Worm (Caenorhabditis elegans) whole organism, L2 larva: ENCODE results near the gene sucl-2.
"Not testable (repeated sequence)": the region's sequence is repeated elsewhere in the genome, so short reads cannot be mapped to it uniquely, and the experiment has no call there.

Experiments used
- F13H6.1 ChIP-seq: sonication (generic microtip); optimal IDR thresholded peaks from 2 replicates; lab custom pipeline; 2016; ENCODE audit warnings: missing genetic modification characterization, missing compliant biosample characterization
- ZK546.5 ChIP-seq: sonication (generic microtip); optimal IDR thresholded peaks from 2 replicates; lab custom pipeline; 2017; ENCODE audit warnings: missing biosample characterization, missing genetic modification characterization
- alr-1 ChIP-seq: fragments of 150-350 bp; optimal IDR thresholded peaks from 2 replicates; lab custom pipeline; 2014; ENCODE audit warnings: missing biosample characterization, missing genetic modification characterization
- aly-2 ChIP-seq: fragments of 150-350 bp; optimal IDR thresholded peaks from 2 replicates; lab custom pipeline; 2014; ENCODE audit warnings: missing biosample characterization, missing genetic modification characterization
- ama-1 ChIP-seq: fragments of 150-350 bp; optimal IDR thresholded peaks from 2 replicates; lab custom pipeline; 2018; ENCODE audit warnings: inconsistent platforms
- ceh-16 ChIP-seq: fragments of 150-350 bp; optimal IDR thresholded peaks from 2 replicates; lab custom pipeline; 2014; ENCODE audit warnings: missing biosample characterization, missing genetic modification characterization
- ceh-82 ChIP-seq: fragments of 150-350 bp; optimal IDR thresholded peaks from 2 replicates; lab custom pipeline; 2014; ENCODE audit warnings: missing biosample characterization, missing genetic modification characterization
- crh-2 ChIP-seq: sonication (generic microtip); optimal IDR thresholded peaks from 2 replicates; lab custom pipeline; 2017; ENCODE audit warnings: missing biosample characterization, missing genetic modification characterization
- dmd-4 ChIP-seq: sonication (generic microtip); optimal IDR thresholded peaks from 2 replicates; lab custom pipeline; 2017; ENCODE audit warnings: missing biosample characterization, missing genetic modification characterization
- egl-27 ChIP-seq: sonication (generic microtip); optimal IDR thresholded peaks from 3 replicates; lab custom pipeline; 2017; ENCODE audit warnings: missing biosample characterization, missing genetic modification reagents, missing genetic modification characterization
- elt-3 ChIP-seq: sonication (generic microtip); optimal IDR thresholded peaks from 2 replicates; lab custom pipeline; 2017; ENCODE audit warnings: missing biosample characterization, missing genetic modification characterization
- fos-1 ChIP-seq: fragments of 150-350 bp; optimal IDR thresholded peaks from 2 replicates; lab custom pipeline; 2014; ENCODE audit warnings: missing biosample characterization, missing genetic modification characterization
- gmeb-1 ChIP-seq: fragments of 150-350 bp; optimal IDR thresholded peaks from 2 replicates; lab custom pipeline; 2014; ENCODE audit warnings: missing biosample characterization, missing genetic modification characterization
- lin-11 ChIP-seq: fragments of 150-350 bp; sonication (generic microtip); optimal IDR thresholded peaks from 2 replicates; lab custom pipeline; 2014; ENCODE audit warnings: missing biosample characterization, missing genetic modification characterization, inconsistent platforms, mixed read lengths
- lin-13 ChIP-seq: fragments of 150-350 bp; optimal IDR thresholded peaks from 2 replicates; lab custom pipeline; 2014; ENCODE audit warnings: missing biosample characterization, missing genetic modification reagents, missing genetic modification characterization
- lsy-2 ChIP-seq, 2 experiments: fragments of 150-350 bp in 1 of 2; sonication (generic microtip) in 1 of 2; optimal IDR thresholded peaks; 2 replicates each; lab custom pipeline; 2014 to 2017; ENCODE audit warnings: missing biosample characterization in 2 of 2, missing genetic modification characterization in 2 of 2
- mab-5 ChIP-seq: fragments of 150-350 bp; optimal IDR thresholded peaks from 2 replicates; lab custom pipeline; 2014; ENCODE audit warnings: missing biosample characterization, missing genetic modification characterization
- mbf-1 ChIP-seq: sonication (generic microtip); optimal IDR thresholded peaks from 2 replicates; lab custom pipeline; 2017; ENCODE audit warnings: missing biosample characterization, missing genetic modification characterization
- mdl-1 ChIP-seq, 2 experiments: fragments of 150-350 bp in 1 of 2; sonication (generic microtip) in 1 of 2; optimal IDR thresholded peaks; 2 replicates each; lab custom pipeline; 2017; ENCODE audit warnings: missing biosample characterization in 2 of 2, missing genetic modification characterization in 2 of 2
- nhr-11 ChIP-seq: fragments of 150-350 bp; optimal IDR thresholded peaks from 2 replicates; lab custom pipeline; 2014; ENCODE audit warnings: missing biosample characterization, missing genetic modification characterization
- nhr-12 ChIP-seq: fragments of 150-350 bp; optimal IDR thresholded peaks from 2 replicates; lab custom pipeline; 2014; ENCODE audit warnings: missing biosample characterization, missing genetic modification characterization
- nhr-129 ChIP-seq: fragments of 150-350 bp; optimal IDR thresholded peaks from 2 replicates; lab custom pipeline; 2014; ENCODE audit warnings: missing biosample characterization, missing genetic modification characterization
- nhr-21 ChIP-seq: fragments of 150-350 bp; optimal IDR thresholded peaks from 2 replicates; lab custom pipeline; 2014; ENCODE audit warnings: missing biosample characterization, missing genetic modification characterization
- nhr-23 ChIP-seq: fragments of 150-350 bp; optimal IDR thresholded peaks from 2 replicates; lab custom pipeline; 2014; ENCODE audit warnings: missing biosample characterization, missing genetic modification reagents, missing genetic modification characterization
- nhr-237 ChIP-seq: fragments of 150-350 bp; optimal IDR thresholded peaks from 2 replicates; lab custom pipeline; 2014; ENCODE audit warnings: missing biosample characterization, missing genetic modification characterization
- nhr-6 ChIP-seq: fragments of 150-350 bp; optimal IDR thresholded peaks from 2 replicates; lab custom pipeline; 2014; ENCODE audit warnings: missing biosample characterization, missing genetic modification characterization
- nhr-77 ChIP-seq: fragments of 150-350 bp; optimal IDR thresholded peaks from 2 replicates; lab custom pipeline; 2014; ENCODE audit warnings: missing biosample characterization, missing genetic modification characterization
- sem-4 ChIP-seq: fragments of 150-350 bp; optimal IDR thresholded peaks from 2 replicates; lab custom pipeline; 2014; ENCODE audit warnings: missing biosample characterization, missing genetic modification reagents, missing genetic modification characterization
- skn-1 ChIP-seq: sonication (generic microtip); optimal IDR thresholded peaks from 2 replicates; lab custom pipeline; 2017; ENCODE audit warnings: missing biosample characterization, missing genetic modification characterization
- sma-3 ChIP-seq: sonication (generic microtip); optimal IDR thresholded peaks from 2 replicates; lab custom pipeline; 2016; ENCODE audit warnings: missing genetic modification reagents, missing genetic modification characterization, missing compliant biosample characterization
- sma-9 ChIP-seq, 2 experiments: fragments of 150-350 bp in 1 of 2; sonication (generic microtip) in 1 of 2; optimal IDR thresholded peaks; 2 replicates each; lab custom pipeline; 2014 to 2016; ENCODE audit warnings: missing genetic modification characterization in 2 of 2, mild to moderate bottlenecking in 1 of 2, missing biosample characterization in 1 of 2, missing compliant biosample characterization in 1 of 2, missing genetic modification reagents in 1 of 2, moderate library complexity in 1 of 2
- snpc-4 ChIP-seq: fragments of 150-350 bp; optimal IDR thresholded peaks from 2 replicates; lab custom pipeline; 2014; ENCODE audit warnings: missing biosample characterization, missing genetic modification characterization
- unc-55 ChIP-seq: fragments of 150-350 bp; sonication (generic microtip); optimal IDR thresholded peaks from 3 replicates; lab custom pipeline; 2014; ENCODE audit warnings: missing biosample characterization, missing genetic modification reagents, missing genetic modification characterization
- unc-62 ChIP-seq: fragments of 150-350 bp; optimal IDR thresholded peaks from 2 replicates; lab custom pipeline; 2014; ENCODE audit warnings: missing biosample characterization, missing genetic modification reagents, missing genetic modification characterization
- zag-1 ChIP-seq: fragments of 150-350 bp; optimal IDR thresholded peaks from 2 replicates; lab custom pipeline; 2014; ENCODE audit warnings: missing biosample characterization, missing genetic modification characterization
- ztf-4 ChIP-seq: fragments of 150-350 bp; optimal IDR thresholded peaks from 2 replicates; lab custom pipeline; 2014; ENCODE audit warnings: missing biosample characterization, missing genetic modification characterization

Gene sucl-2

DNA sequence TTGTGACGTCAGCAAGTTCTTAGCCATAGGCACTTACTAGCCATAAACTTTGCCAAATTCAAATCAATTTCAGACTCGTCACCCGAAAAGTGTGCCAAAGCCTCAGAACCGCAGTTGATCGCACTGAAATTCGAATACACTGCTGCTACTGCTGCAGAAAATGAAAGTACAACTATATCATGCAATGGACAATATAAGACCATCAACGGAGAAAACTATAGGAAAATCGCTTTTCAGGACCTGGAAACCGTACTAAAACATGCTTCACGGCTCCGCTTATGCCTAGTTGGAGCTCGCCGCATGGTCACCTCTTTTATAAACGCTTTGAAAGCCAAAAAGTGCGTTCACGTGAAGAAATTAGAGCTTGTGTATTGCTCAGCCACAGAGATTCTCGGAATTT lies 37.4 kb upstream of the sucl-2 start, which contains the start of gene fbxa-22:
Gene fbxa-22 (plus strand): TSS at position 301 of the 400 bp plus-strand sequence.
- TF ChIP-seq mbf-1 (tag; lab: Kevin White, UChicago) (no peak), F13H6.1 (tag; lab: Kevin White, UChicago) (no peak), aly-2 (tag; lab: Kevin White, UChicago) (no peak), lsy-2 (tag; optimal IDR thresholded peaks at IDR 0.05; lab: Kevin White, UChicago) (no peak), egl-27 (tag; lab: Kevin White, UChicago) (no peak), nhr-11 (no peak), ZK546.5 (tag; lab: Kevin White, UChicago) (no peak), mdl-1 (tag; optimal IDR thresholded peaks at IDR 0.05; lab: Kevin White, UChicago) (no peak), ceh-16 (tag; lab: Kevin White, UChicago) (no peak), unc-55 (GFP tag; lab: Kevin White, UChicago) (no peak), zag-1 (no peak), skn-1 (tag; lab: Kevin White, UChicago) (no peak), crh-2 (no peak), nhr-12 (tag; lab: Kevin White, UChicago) (no peak), nhr-21 (tag; lab: Kevin White, UChicago) (no peak)

DNA sequence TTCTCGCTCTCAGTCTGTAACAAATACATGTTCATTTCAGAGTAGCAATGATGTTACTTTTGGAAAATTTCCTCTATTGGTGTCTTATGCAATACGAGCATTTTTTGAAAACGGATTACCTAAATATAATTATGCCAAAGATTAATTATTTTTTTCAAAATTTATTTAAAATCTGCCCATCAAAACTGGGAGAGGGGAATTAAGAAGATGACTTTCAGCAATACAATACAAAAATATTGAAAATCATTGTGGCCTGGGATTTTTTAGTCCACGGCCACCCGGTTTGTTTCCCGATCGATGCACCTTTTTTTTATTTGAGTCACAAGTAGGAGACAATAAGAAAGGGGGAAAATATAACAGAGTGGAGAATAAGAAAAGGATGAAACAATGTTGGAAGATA lies 36.7 kb upstream of the sucl-2 start, which contains the start of gene fbxa-56:
Gene fbxa-56 (minus strand): TSS at position 101 of the 400 bp plus-strand sequence.
- TF ChIP-seq snpc-4 (tag; lab: Kevin White, UChicago): no peak
- TF ChIP-seq ceh-16 (tag; lab: Kevin White, UChicago): no peak
- TF ChIP-seq sma-3 (GFP tag; lab: Kevin White, UChicago): no peak
- no peak for TF ChIP-seq mab-5
- TF ChIP-seq ceh-82: no peak
- no peak for TF ChIP-seq nhr-129 (tag; lab: Kevin White, UChicago)
- TF ChIP-seq fos-1 (tag; lab: Kevin White, UChicago): no peak
- TF ChIP-seq ztf-4 (tag; lab: Kevin White, UChicago): no peak
- TF ChIP-seq nhr-77 (tag; lab: Kevin White, UChicago): no peak

DNA sequence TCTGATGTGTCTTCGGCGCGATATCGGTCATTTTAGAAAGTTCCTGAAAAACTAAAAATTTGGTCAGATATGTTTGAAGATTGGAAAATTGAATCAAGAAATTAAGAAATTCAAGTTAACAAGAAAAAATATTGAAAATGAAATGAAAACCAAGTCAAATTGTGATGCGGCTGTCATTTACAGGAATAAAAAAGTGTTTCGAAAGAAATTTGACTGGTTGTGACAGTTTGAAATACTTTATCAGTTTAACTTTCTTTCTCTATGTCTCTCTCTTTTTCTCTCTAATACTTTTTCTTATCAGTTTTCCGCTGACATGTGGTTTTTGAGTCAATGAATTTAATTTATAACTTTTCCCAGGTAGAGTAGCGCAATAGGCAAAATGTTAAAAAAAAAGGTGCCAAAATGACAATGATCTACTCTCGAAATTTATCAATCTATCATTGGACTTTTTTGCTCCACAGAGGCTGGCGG lies 34.9 kb upstream of the sucl-2 start, which contains the start of gene fbxa-55:
Gene fbxa-55 (minus strand): TSS at position 51 of the 471 bp plus-strand sequence.
- TF ChIP-seq fos-1 (tag; lab: Kevin White, UChicago) (peak; percentile 68), ceh-16 (tag; lab: Kevin White, UChicago) (no peak)

DNA sequence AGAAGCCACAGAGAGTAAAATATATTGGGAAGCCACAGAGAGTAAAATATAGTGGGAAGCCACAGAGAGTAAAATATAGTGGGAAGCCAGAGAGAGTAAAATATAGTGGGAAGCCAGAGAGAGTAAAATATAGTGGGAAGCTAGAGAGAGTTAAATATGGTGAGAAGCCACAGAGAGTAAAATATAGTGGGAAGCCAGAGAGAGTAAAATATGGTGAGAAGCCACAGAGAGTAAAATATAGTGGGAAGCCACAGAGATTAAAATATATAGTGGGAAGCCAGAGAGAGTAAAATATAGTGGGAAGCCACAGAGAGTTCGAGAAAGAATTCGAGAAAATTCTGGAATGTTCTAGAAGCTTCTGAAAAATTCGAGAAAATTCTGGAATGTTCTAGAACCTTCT lies 30.2 kb upstream of the sucl-2 start:
- TF ChIP-seq sma-9 (GFP tag; optimal IDR thresholded peaks at IDR 0.05; lab: Kevin White, UChicago): peak; percentile 18
- TF ChIP-seq sma-9 (tag; optimal IDR thresholded peaks at IDR 0.05; lab: Kevin White, UChicago): not testable (repeated sequence)

DNA sequence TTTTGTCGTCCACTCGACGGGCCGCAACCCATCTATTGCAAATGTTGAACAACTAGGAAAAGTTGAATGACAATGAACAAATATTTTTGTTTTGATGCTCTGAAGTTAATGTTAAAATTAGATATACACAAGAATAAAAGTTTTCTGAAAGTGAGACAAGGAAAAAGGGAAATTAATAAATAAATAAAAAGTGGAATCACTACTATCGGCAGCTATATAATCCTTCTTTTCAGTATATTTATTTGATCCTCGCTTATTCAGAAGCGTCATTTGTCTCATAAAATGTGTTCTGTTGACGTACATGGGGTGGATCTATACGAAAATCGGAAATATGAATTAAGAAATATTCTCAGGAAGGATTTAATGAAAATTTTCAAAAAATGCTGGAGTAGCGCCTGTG lies 25.0 kb upstream of the sucl-2 start, which contains the start of gene pef-1:
Gene pef-1 (minus strand): TSS at position 101 of the 400 bp plus-strand sequence.
- TF ChIP-seq gmeb-1 (no peak), crh-2 (no peak), aly-2 (tag; lab: Kevin White, UChicago) (no peak), ztf-4 (tag; lab: Kevin White, UChicago) (no peak), nhr-6 (tag; lab: Kevin White, UChicago) (no peak), snpc-4 (tag; lab: Kevin White, UChicago) (no peak), mab-5 (no peak), ceh-16 (tag; lab: Kevin White, UChicago) (no peak), nhr-129 (tag; lab: Kevin White, UChicago) (no peak)

DNA sequence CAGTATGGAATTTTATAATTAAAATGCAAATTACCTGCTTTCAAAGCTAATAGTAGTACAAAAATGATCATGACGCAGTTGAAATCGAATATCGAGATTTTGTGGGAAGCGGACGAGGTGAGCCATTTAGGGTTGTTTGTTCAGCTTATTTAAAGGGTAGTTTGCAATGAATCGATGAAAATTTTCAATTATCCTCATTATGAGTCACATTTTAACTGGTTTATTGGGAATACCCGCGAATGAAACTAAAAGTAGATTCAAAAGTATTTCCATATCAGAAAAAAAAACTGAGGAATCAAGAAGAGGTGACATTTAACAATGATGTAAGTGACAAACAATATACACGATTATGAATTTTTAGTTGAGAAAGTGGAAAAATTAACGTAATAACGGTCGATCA lies 18.1 kb upstream of the sucl-2 start, which contains the start of gene F23H11.7:
Gene F23H11.7 (minus strand): TSS at position 101 of the 400 bp plus-strand sequence.
- TF ChIP-seq unc-55 (GFP tag; lab: Kevin White, UChicago) (no peak), lin-11 (tag; lab: Kevin White, UChicago) (no peak), nhr-23 (tag; lab: Kevin White, UChicago) (no peak), dmd-4 (tag; lab: Kevin White, UChicago) (no peak)

DNA sequence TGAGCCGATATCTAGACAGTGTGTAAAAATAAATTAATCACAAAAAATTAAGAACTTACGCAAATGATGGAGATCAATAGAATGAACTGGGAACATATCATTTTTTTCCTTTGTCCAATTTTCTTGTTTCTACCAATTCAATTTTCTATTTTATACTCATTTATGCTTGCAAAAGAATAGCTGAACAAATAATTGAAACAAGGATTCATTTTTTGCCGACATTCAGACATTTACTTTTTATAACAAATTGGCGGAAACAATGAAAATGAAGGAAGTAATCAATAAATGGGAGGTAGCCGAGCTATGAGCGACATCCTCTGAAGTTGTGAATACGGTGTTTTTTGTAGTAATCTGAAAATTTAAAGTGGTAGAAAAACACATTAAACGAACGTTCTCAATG lies 15.7 kb upstream of the sucl-2 start, which contains the start of gene idpp-13:
Gene idpp-13 (minus strand): TSS at position 101 of the 400 bp plus-strand sequence.
- TF ChIP-seq sem-4 (tag; lab: Kevin White, UChicago) (no peak), nhr-237 (no peak), alr-1 (tag; lab: Kevin White, UChicago) (no peak), unc-55 (GFP tag; lab: Kevin White, UChicago) (no peak), gmeb-1 (no peak), nhr-6 (tag; lab: Kevin White, UChicago) (no peak), ama-1 (lab: Kevin White, UChicago) (no peak), snpc-4 (tag; lab: Kevin White, UChicago) (no peak), unc-62 (GFP tag; lab: Kevin White, UChicago) (no peak), nhr-77 (tag; lab: Kevin White, UChicago) (no peak), crh-2 (no peak), lin-11 (tag; lab: Kevin White, UChicago) (no peak), mbf-1 (tag; lab: Kevin White, UChicago) (no peak), nhr-23 (tag; lab: Kevin White, UChicago) (no peak), lin-13 (GFP tag; lab: Kevin White, UChicago) (no peak), ceh-16 (tag; lab: Kevin White, UChicago) (no peak), elt-3 (no peak)
- TF ChIP-seq, all 48 proteins: peak for 0
